Fruit fly (Drosophila melanogaster): ENCODE measurements around the gene CG14903.

DNA sequence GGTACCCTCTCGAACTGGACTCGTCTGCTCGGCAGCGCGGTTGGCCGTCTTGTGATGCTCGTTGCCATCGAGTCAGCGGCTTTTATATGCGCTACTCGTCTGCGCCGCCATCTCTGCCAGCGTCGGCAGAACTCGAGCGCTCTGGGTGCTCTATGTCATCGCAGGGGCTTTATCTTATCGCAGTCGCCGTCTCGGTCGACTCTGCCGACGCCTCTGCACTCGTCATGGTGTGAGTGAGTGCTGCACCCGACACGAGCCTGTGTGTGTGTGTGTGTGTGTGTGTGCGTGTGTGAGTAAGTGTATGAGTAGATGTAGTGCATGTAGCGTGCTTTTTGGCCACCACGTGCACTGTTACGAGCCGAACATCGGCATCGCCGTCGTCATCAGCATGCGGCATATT is 10.1 kb upstream of the CG14903 start, which contains the start of gene Scp2:
- TF ChIP-seq CG8478 (optimal IDR thresholded peaks at IDR 0.05) (no peak), CTCF (optimal IDR thresholded peaks at IDR 0.05) (no peak)

All from S2 (cell line).